Fruit fly (Drosophila melanogaster) ovary, adult (tissue): ENCODE data around the gene Nnk.
A peak's percentile ranks its signal among the peaks of the same experiment; 100 is the strongest.

Experiments
- CG17801 ChIP-seq: fragments of 200-800 bp; optimal IDR thresholded peaks from 2 replicates; lab custom pipeline; 2019; ENCODE audit warnings: missing biosample characterization, mild to moderate bottlenecking, missing genetic modification characterization, moderate library complexity; ENCODE audit not compliant: partially characterized antibody

The Nnk gene

DNA sequence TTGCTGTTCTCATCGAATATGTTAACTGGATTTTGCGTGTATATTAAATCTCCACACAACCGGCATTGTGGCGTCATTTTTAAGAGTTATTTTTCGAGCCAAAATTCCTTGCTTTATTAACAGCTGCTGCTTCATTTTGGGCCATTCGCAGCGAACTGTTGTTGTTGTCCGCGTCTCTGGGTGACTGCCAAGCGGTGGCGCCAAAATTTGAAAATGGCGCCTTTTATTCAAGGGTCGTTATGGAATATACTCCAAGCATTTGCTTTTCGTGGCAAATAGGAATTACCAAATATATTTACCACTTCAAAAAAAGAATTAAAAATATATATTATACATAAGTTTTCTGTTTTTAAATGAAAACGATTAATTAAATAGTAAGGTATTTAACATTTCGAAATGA, at the start of gene Nnk:
TSS of gene Nnk (minus strand) at position 158 of the 400 bp plus-strand sequence.
- TF ChIP-seq CG17801: no peak

DNA sequence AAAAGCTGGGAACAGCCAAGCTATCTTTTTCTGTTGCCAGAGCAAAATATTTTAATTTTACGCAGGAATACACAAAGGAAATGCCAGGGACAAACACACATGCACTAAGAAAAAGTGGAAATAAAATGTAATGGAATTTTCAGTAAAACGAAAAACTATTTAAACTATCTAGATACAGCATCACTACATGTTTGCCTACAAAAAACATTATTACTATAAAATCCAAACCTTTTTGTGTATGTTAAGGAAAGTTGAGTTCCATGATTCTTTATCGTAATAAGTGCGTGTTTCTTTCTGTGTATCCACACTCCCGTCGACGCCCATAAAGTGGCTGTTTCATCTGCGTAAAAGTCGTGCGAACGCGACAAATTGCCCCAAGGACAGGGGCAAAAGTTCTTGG, 44.1 kb upstream of the Nnk start:
- no peak for TF ChIP-seq CG17801

DNA sequence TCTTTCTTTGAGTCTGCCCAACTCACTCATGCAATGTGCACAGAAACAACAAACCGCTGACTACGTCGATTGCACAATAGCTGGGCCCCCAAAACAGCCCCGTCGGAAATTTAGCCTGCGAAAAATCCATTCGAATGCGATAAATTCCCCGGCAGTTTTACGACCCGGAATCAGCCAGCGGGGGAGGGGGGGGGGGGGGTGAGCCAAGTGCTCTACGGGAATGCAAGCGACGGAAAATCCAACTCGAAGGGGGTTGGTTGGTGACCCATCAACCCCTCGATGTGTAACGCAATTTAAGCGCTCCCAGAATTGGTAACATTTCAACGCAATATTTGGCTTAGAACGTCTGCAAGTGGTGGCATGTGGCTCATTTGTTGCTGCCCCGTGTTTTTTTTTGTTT, 41.9 kb upstream of the Nnk start:
- TF ChIP-seq CG17801: no peak

DNA sequence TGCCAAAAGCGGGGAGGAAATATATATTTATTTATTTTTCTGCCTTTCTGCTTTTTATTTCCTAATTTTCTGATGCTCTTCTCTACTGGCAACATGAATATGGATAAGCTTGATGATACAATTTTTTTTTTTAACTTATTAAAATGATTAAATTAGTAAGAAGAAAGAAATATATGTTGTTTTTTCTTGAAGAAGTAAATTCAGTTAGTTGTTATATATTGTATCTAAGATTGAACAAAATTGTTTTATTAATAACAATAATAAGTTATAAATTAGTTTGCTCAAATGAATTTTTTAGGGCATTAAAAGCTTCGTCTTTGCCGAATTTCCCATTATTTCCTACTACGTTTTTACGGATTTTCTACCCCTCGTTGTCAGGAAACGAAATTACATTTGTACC, 25.5 kb upstream of the Nnk start:
- no peak for TF ChIP-seq CG17801

DNA sequence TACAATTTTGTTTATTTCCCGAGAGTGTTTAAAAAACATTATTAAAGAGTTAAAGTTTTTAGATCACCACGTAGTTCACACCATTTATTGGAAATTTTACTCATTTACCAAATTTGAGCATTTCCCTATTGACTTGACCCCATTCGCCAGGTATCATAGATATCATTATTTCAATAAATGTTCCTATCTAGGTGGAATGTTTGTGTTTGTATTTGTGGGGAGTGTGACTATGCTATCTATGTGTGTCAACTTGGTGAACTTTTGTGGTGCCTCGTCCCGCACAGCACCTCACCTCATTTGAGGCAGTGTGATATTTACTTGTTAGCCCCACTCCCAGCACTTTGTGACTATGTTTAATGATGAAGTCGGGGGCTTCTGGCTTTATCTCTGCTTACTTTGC, 23.6 kb upstream of the Nnk start:
- TF ChIP-seq CG17801: no peak

DNA sequence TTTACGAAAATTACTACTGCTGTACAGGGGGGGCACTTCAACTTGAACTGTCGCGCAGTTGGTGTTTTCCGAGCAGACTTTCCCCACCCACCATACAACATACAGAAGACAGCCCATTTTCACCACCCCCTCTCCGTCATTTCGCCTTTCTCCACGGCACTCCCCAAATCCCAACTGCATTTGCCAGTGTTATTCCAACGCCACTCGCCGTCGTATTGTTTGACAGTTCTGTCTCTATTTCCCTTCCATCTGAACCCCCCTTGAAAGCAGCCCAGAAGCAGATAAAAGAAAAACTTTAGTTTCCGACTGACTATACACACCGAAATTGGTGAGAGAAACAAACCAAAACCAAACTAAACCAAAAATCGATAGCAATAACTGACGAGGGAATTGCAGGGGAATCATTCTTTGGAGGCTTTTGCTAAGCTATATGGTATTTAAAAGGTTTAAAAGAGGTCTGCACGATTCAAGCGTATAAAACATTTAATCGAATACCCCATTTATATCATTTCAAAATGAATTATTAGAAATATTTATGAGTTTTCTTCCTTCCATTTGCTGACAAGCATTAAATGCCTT, 22.1 kb upstream of the Nnk start:
- no peak for TF ChIP-seq CG17801

DNA sequence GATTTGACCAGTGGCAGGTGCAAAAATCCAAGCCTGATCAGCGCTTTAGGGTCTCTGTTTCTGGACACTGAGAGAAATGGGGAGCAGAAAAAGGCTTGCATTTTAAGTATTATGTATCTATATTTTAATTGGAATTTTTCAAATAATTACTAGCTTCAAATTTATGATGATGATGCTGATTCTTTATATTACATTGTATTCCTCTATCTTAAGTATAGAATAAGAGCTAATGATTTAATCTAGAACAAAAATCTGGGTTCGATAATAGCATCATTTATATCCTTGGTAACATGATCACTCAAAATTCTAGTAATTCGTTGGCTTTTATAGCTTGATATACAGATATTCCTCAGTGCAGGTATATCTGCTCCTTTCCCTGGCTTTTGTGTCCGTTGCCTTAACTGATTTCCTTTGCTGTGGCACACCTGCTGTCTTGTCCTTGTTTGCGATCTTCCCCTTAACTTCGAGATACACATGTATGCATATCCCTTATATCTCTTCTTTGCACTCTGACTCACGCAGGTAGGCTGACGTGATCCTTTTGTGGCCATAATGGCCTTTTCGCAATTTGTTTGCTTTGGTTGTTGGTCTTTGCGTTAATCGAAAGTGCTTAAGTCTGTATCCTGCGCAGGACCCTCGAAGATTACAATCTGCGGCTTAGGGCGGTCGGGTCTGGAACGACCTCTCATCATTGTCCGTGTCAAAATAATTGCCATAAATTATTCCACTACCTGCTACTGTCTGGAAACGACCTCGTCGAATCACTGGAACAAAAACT, 20.9 kb upstream of the Nnk start:
- no peak for TF ChIP-seq CG17801

DNA sequence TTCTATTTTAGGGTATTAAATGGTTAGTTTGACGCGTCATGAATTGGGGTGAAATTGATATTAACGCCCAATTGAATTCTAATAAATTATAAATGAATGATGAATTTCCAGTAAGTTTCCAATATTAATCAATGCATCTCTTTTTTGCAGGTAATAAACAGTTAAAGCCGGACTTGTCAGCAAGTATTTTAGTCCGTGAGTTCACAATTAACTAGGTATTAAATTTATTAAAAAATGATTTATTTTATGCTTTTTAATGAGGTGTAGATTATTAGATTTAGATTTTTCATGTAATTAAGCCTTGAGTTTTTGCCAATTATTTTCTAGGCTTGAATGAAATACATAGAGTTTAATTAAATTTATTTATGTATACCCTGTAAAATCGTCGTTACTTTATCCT, 16.7 kb upstream of the Nnk start:
- no peak for TF ChIP-seq CG17801

DNA sequence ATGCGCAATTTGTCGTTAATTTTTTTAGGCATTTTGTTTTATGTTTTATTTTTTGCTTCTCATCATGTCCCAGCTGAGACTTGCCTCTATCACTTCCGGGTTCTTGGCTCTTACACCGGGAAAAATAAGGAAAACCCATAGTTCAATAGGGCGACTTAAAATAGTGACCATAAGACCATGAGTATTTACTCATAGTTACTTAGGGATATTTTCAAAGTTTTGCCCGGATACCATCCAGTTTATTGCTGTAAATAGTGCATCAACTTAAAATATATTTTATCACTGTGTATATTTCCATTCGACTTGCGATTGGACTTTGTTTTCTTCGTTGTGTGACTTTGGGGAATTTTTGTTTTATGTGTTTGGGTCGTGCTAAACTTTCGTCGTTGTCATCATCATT, 13.8 kb upstream of the Nnk start:
- no peak for TF ChIP-seq CG17801

DNA sequence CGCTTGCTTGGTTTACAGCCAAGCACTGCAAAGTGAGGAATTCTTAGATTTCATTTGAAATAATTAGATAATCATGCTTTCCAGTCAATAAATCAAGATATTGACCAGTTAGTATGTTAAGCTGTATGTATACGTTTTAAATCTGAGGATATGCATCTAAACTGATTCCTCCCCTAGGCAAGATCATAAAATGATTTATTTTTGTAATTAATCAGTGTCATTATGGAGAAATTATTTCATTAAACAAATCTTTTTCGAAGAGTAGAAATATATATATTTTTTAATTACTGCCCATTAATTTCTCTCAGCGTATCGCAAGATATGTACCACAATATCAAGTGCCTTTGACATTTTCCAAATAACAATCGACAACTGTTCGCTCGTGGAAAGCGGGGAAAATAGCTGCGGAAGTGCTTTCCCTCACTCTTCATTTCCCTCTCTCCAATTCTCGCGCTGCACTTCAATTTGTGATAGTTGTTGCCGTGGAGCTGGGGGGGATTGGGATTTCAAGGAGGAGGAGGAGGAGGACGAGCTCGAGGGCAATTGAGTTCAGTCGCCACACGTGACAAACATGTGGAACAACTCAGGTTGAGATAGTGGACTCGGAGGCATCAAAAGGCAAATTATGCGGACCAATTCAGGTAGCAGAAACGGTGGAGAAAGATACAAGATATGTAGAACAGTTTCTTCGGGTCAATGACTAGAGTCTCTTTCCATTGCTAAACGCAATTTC, 9.3 kb upstream of the Nnk start:
- no peak for TF ChIP-seq CG17801

DNA sequence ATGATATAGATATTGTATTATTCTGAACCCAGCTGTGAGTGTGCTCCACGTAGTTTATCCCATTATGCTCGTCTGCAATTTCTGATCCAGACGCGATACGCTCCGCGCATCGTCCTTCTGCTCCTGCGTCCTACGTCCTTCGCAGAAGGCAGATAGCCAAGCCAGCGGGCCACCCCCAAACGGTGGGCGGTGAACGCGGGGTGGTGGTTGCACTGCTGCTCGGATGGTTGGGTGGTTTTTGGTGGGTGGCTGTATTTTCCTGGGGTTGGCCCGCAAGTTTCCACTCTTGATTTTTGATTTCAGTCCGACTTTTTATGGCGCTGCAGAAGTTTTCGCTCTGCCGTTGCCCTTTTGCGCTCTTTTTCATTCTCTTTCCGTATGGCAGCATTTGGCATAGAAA, 7.4 kb upstream of the Nnk start:
- TF ChIP-seq CG17801: no peak

DNA sequence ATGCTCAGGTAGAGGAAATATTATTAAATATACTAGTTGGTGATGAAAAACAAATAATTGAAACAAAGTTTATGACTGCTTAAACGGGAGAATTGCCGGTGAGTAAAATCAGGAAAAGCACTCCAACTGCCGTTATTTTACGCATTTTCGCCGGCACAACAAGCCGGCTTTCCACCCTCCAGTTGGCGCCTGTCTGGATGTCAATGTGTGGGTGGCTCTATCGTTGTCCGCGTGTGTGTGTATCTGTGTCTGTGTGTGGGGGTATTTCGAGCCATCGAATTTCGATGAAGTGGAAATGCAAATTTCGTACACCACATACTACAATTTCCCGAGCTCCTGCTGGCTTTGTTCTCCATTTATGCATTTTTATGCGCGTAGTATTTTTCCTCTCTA, 6.7 kb upstream of the Nnk start:
- no peak for TF ChIP-seq CG17801

DNA sequence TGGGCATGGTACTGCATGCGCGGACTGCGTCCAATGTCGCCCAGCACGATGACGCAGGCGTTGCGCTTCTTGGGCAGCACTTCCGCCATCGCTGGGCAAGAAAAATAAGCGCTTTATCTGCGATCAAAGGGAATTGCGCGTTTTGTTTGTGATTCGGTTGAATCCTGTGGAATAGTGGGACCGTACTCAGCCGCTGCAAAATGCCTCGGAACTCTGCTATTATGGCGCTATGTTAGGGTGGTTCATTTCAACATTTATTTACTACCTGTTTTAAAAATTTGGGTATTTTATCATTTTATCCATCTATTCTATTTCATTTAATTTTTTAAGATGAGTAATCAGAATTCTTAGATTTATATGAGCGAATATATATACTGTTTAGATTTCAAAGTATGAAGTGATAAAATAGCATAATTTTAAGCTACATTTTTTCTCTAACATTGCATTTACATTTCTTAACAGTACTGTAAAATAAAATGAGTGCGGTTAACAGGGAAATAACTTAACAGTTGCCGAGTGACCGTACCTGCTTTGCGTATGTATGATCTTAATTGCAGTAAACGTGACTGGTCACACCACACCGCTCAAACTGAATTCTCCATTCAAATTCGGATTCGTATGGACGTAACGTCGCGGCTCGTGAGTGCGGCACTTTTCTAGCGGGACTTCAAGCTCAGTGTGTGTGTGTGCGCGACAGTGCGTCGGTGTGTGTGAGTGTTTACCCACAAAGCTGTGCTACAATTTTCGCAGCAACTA, 6.1 kb upstream of the Nnk start, which contains the start of the genes Alg1 and tinc:
TSS of gene Alg1 (minus strand) at position 184 of the 756 bp plus-strand sequence.
TSS of gene tinc (plus strand) at position 591 of the 756 bp plus-strand sequence.
- TF ChIP-seq CG17801: peak; percentile 96

DNA sequence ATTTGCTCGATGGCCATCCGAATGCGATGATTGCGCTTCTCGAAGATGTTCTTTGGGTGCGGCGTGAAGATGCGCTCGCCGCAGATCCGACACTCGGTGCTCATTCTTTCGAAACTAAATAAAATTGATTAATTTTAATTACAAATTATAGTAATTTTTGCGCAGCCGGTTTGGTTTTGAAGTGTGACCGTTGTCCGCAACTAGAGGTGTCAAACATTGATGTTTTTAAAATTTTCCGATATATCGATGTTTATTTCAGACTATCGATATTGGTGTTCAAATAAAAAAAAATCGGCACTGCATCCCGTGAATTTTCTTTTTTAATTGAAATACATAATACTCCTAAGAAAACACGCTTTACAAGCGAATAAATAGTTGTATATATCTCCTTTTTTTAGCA, 4.0 kb upstream of the Nnk start, which contains the start of gene Odj:
TSS of gene Odj (minus strand) at position 209 of the 400 bp plus-strand sequence.
- TF ChIP-seq CG17801: peak; percentile 72

DNA sequence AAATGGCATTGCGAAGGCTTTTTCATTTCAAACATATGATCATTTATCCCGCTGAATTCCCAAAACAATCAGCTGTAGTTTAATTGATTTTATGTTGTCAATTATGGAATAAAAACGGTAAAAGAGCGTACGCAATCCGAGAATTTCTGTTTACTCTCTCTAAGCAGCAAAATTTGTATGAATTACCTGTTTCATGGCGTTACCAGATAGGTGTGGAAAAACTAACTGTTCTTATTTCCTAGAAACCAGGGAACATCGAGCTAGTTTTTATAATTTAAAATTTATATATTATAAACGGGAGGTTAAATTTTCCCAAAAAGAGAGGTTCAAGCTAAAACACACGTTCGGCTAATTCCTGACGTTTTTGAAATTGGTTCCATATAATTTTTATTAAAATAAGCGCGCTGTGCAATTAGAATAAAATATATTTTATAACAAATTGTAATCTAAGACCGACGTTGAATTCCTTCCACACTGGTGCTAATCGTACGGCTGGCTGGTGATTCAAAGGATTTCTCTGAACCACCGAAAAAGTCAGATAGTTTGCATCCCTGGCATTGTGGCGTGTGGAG, 2.1 kb upstream of the Nnk start, which contains the start of gene CG17801:
TSS of gene CG17801 (minus strand) at position 51 of the 572 bp plus-strand sequence.
- peak; percentile 62 for TF ChIP-seq CG17801

DNA sequence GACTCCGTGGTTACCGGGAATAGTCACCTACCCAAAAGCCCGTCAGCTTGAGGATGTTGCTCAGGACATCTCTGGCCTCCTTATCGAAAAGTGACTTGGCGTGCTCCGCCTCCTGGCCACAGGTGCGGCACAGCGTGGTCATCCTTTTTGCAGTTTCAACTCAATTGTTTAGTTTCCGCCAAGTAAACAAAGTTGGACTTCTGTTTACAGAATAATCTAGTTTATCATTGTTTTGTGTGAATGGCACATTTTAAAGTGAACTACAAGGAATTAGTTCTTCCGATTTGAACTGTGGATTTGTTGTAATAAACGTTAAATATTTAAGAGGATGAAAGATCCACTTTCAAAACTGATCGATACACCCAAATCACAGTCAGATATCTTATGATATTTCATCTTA, 2.0 kb downstream of the Nnk start, which contains the start of gene CG17806:
TSS of gene CG17806 (minus strand) at position 236 of the 400 bp plus-strand sequence.
- peak; percentile 11 for TF ChIP-seq CG17801
